Fruit fly (Drosophila melanogaster): Measurements from ENCODE around the gene CG7523.
A peak's percentile ranks its signal among the peaks of the same experiment; 100 is the strongest.

The CG7523 gene

dm6 chr3R:17682244-17682773, 11.6 kb upstream of the CG7523 start, which contains the start of the genes alt and CG7655 (continued):
- peak; percentile 82 for TF ChIP-seq trem (tag; optimal IDR thresholded peaks at IDR 0.05)
- no peak for TF ChIP-seq otp (GFP tag; IDR thresholded peaks at IDR 0.05)
- no peak for TF ChIP-seq HLH4C (GFP tag; IDR thresholded peaks at IDR 0.05; ENCODE audit: partially characterized antibody)
- no peak for TF ChIP-seq CG8765 (GFP tag; IDR thresholded peaks at IDR 0.05)
- no peak for TF ChIP-seq Fer3 (tag; optimal IDR thresholded peaks at IDR 0.05)
- TF ChIP-seq CG1603 (tag; optimal IDR thresholded peaks at IDR 0.05) = peak; percentile 93
- TF ChIP-seq pnt (GFP tag; optimal IDR thresholded peaks at IDR 0.05) = no peak
- TF ChIP-seq YL-1 (GFP tag; optimal IDR thresholded peaks at IDR 0.05) = peak; percentile 61
- no peak for TF ChIP-seq wek (GFP tag; optimal IDR thresholded peaks at IDR 0.05)
- no peak for TF ChIP-seq sr (GFP tag; IDR thresholded peaks at IDR 0.05)
- TF ChIP-seq CrebB (tag; optimal IDR thresholded peaks at IDR 0.05) = peak; percentile 56
- TF ChIP-seq CG10366 (GFP tag; IDR thresholded peaks at IDR 0.05) = no peak
- TF ChIP-seq Atf3 (GFP tag; optimal IDR thresholded peaks at IDR 0.05) = peak; percentile 88
- no peak for TF ChIP-seq CG11695 (GFP tag; IDR thresholded peaks at IDR 0.05)
- TF ChIP-seq Fer1 (GFP tag; optimal IDR thresholded peaks at IDR 0.05) = peak; percentile 10
- no peak for TF ChIP-seq CG4820 (GFP tag; optimal IDR thresholded peaks at IDR 0.05)
- TF ChIP-seq inv (GFP tag; IDR thresholded peaks at IDR 0.05; ENCODE audit: partially characterized antibody) = no peak
- TF ChIP-seq pros (GFP tag; optimal IDR thresholded peaks at IDR 0.05) = peak; percentile 74
- no peak for TF ChIP-seq Doc2 (GFP tag; IDR thresholded peaks at IDR 0.05)
- no peak for TF ChIP-seq Ravus (GFP tag; IDR thresholded peaks at IDR 0.05)
- no peak for TF ChIP-seq lola (GFP tag; optimal IDR thresholded peaks at IDR 0.05)
- no peak for TF ChIP-seq hb (GFP tag; IDR thresholded peaks at IDR 0.05; ENCODE audit: partially characterized antibody)
- peak; percentile 74 for TF ChIP-seq p53 (GFP tag; optimal IDR thresholded peaks at IDR 0.05)
- TF ChIP-seq ttk (GFP tag; IDR thresholded peaks at IDR 0.05) = no peak
- TF ChIP-seq tin (GFP tag; optimal IDR thresholded peaks at IDR 0.05) = peak; percentile 22
- TF ChIP-seq Drgx (GFP tag; IDR thresholded peaks at IDR 0.05) = no peak
- peak; percentile 9 for TF ChIP-seq CG9876 (GFP tag; optimal IDR thresholded peaks at IDR 0.05)
- peak; percentile 89 for TF ChIP-seq CHES-1-like (GFP tag; optimal IDR thresholded peaks at IDR 0.05)
- no peak for TF ChIP-seq CG12104 (GFP tag; optimal IDR thresholded peaks at IDR 0.05)
- TF ChIP-seq CG3163 (GFP tag; optimal IDR thresholded peaks at IDR 0.05) = peak; percentile 1
- no peak for TF ChIP-seq Sry-β (GFP tag; optimal IDR thresholded peaks at IDR 0.05)
- peak; percentile 41 for TF ChIP-seq gsb-n (tag; optimal IDR thresholded peaks at IDR 0.05)
- TF ChIP-seq Sin3A (optimal IDR thresholded peaks at IDR 0.05) = peak; percentile 84
- TF ChIP-seq tna (GFP tag; IDR thresholded peaks at IDR 0.05; ENCODE audit: partially characterized antibody) = no peak
- no peak for TF ChIP-seq CG4328 (GFP tag; optimal IDR thresholded peaks at IDR 0.05)
- peak; percentile 0 for TF ChIP-seq Hand (GFP tag; optimal IDR thresholded peaks at IDR 0.05)
- peak; percentile 54 for TF ChIP-seq Dek (tag; optimal IDR thresholded peaks at IDR 0.05)
- TF ChIP-seq Myb (GFP tag; optimal IDR thresholded peaks at IDR 0.05) = peak; percentile 88
- TF ChIP-seq bsh (GFP tag; optimal IDR thresholded peaks at IDR 0.05) = peak in 1 of 2 experiments; percentile 26
- no peak for TF ChIP-seq CG32532 (GFP tag; IDR thresholded peaks at IDR 0.05)
- no peak for TF ChIP-seq CG7963 (GFP tag; IDR thresholded peaks at IDR 0.05; ENCODE audit: partially characterized antibody)
- no peak for TF ChIP-seq Dbx (GFP tag; IDR thresholded peaks at IDR 0.05)
- no peak for TF ChIP-seq CG7357 (GFP tag; IDR thresholded peaks at IDR 0.05)
- TF ChIP-seq bab2 (GFP tag; optimal IDR thresholded peaks at IDR 0.05) = no peak
- TF ChIP-seq salm (tag; optimal IDR thresholded peaks at IDR 0.05) = peak; percentile 12
- TF ChIP-seq Deaf1 (tag; optimal IDR thresholded peaks at IDR 0.05) = no peak
- no peak for TF ChIP-seq z (GFP tag; IDR thresholded peaks at IDR 0.05)
- TF ChIP-seq sob (GFP tag; IDR thresholded peaks at IDR 0.05) = no peak
- no peak for TF ChIP-seq Antp (GFP tag; optimal IDR thresholded peaks at IDR 0.05)
- peak; percentile 11 to 17 for TF ChIP-seq dpn (GFP tag; optimal IDR thresholded peaks at IDR 0.05)
- no peak for TF ChIP-seq CG34376 (GFP tag; optimal IDR thresholded peaks at IDR 0.05)
